Fruit fly (Drosophila melanogaster) whole organism, prepupa: ENCODE data around the gene pps.

ENCODE experiments used
- CG10631 ChIP-seq: fragments of 200-800 bp; sonication (Bioruptor generic); optimal IDR thresholded peaks from 2 replicates; lab custom pipeline; 2016; ENCODE audit warnings: missing biosample characterization, missing genetic modification characterization
- CG10669 ChIP-seq: fragments of 200-800 bp; sonication (Bioruptor generic); optimal IDR thresholded peaks from 3 replicates; lab custom pipeline; 2018; ENCODE audit warnings: missing biosample characterization, mild to moderate bottlenecking, missing genetic modification characterization, moderate library complexity
- CG11294 ChIP-seq: fragments of 200-800 bp; sonication (Bioruptor generic); IDR thresholded peaks from 2 replicates; pipeline ENCODE4 v1.3.6; 2022; ENCODE audit warnings: missing biosample characterization, missing genetic modification characterization
- CG11762 ChIP-seq: fragments of 200-800 bp; sonication (Bioruptor generic); optimal IDR thresholded peaks from 3 replicates; lab custom pipeline; 2016; ENCODE audit warnings: missing biosample characterization, missing genetic modification characterization; ENCODE audit not compliant: insufficient read depth
- CG11902 ChIP-seq: fragments of 200-800 bp; sonication (Bioruptor generic); optimal IDR thresholded peaks from 3 replicates; lab custom pipeline; 2016; ENCODE audit warnings: missing biosample characterization, missing genetic modification characterization
- CG15336 ChIP-seq: fragments of 200-800 bp; sonication (Bioruptor generic); IDR thresholded peaks from 2 replicates; pipeline ENCODE4 v1.3.6; 2022; ENCODE audit warnings: missing biosample characterization, missing genetic modification characterization
- CG1621 ChIP-seq: fragments of 200-800 bp; sonication (Bioruptor generic); optimal IDR thresholded peaks from 3 replicates; lab custom pipeline; 2018; ENCODE audit warnings: missing biosample characterization, mild to moderate bottlenecking, missing genetic modification characterization
- CG3032 ChIP-seq: fragments of 200-800 bp; optimal IDR thresholded peaks from 2 replicates; lab custom pipeline; 2019; ENCODE audit warnings: missing biosample characterization, mild to moderate bottlenecking, missing genetic modification characterization, moderate library complexity
- CG31627 ChIP-seq: fragments of 200-800 bp; sonication (Bioruptor generic); optimal IDR thresholded peaks from 3 replicates; lab custom pipeline; 2016; ENCODE audit warnings: missing biosample characterization, missing genetic modification characterization
- CG32006 ChIP-seq: fragments of 200-800 bp; sonication (Bioruptor generic); optimal IDR thresholded peaks from 3 replicates; lab custom pipeline; 2017; ENCODE audit warnings: missing biosample characterization, mild to moderate bottlenecking, missing genetic modification characterization
- CG34406 ChIP-seq: fragments of 200-800 bp; sonication (Bioruptor generic); optimal IDR thresholded peaks from 3 replicates; lab custom pipeline; 2016; ENCODE audit warnings: missing biosample characterization, missing genetic modification characterization
- CG3919 ChIP-seq: fragments of 200-800 bp; sonication (Bioruptor generic); optimal IDR thresholded peaks from 3 replicates; lab custom pipeline; 2016; ENCODE audit warnings: missing biosample characterization, missing genetic modification characterization
- CG6163 ChIP-seq: fragments of 200-800 bp; sonication (Bioruptor generic); IDR thresholded peaks from 3 replicates; pipeline ENCODE4 v1.3.6; 2022; ENCODE audit warnings: missing biosample characterization, missing genetic modification characterization
- CG6276 ChIP-seq: fragments of 200-800 bp; sonication (Bioruptor generic); optimal IDR thresholded peaks from 2 replicates; lab custom pipeline; 2017; ENCODE audit warnings: missing biosample characterization, mild to moderate bottlenecking, missing genetic modification characterization
- CG6792 ChIP-seq: fragments of 200-800 bp; sonication (Bioruptor generic); optimal IDR thresholded peaks from 3 replicates; lab custom pipeline; 2016; ENCODE audit warnings: missing biosample characterization, missing genetic modification characterization
- CG6808 ChIP-seq: fragments of 200-800 bp; sonication (Bioruptor generic); optimal IDR thresholded peaks from 3 replicates; lab custom pipeline; 2017; ENCODE audit warnings: missing biosample characterization, missing genetic modification characterization, mild to moderate bottlenecking, moderate library complexity, missing genetic modification reagents
- CG6854 ChIP-seq: fragments of 200-800 bp; sonication (Bioruptor generic); optimal IDR thresholded peaks from 2 replicates; lab custom pipeline; 2017; ENCODE audit warnings: missing biosample characterization, mild to moderate bottlenecking, missing genetic modification characterization
- CG7368 ChIP-seq: fragments of 200-800 bp; sonication (Bioruptor generic); optimal IDR thresholded peaks from 3 replicates; lab custom pipeline; 2016; ENCODE audit warnings: missing biosample characterization, missing genetic modification characterization
- CG8319 ChIP-seq: fragments of 200-800 bp; sonication (Bioruptor generic); optimal IDR thresholded peaks from 3 replicates; lab custom pipeline; 2016; ENCODE audit warnings: missing biosample characterization, missing genetic modification characterization
- CG8632 ChIP-seq: fragments of 200-800 bp; sonication (Bioruptor generic); optimal IDR thresholded peaks from 3 replicates; lab custom pipeline; 2016; ENCODE audit warnings: missing biosample characterization, missing genetic modification characterization
- CG9139 ChIP-seq: fragments of 200-800 bp; sonication (Bioruptor generic); optimal IDR thresholded peaks from 3 replicates; lab custom pipeline; 2017; ENCODE audit warnings: missing biosample characterization, mild to moderate bottlenecking, missing genetic modification characterization
- Eip75B ChIP-seq: fragments of 200-800 bp; sonication (Bioruptor generic); optimal IDR thresholded peaks from 3 replicates; lab custom pipeline; 2016; ENCODE audit warnings: missing biosample characterization, missing genetic modification characterization
- Eip93F ChIP-seq: fragments of 200-800 bp; sonication (Bioruptor generic); optimal IDR thresholded peaks from 2 replicates; lab custom pipeline; 2016; ENCODE audit warnings: missing biosample characterization, mild to moderate bottlenecking, missing genetic modification characterization
- Ets21C ChIP-seq: fragments of 200-800 bp; sonication (Bioruptor generic); optimal IDR thresholded peaks from 3 replicates; lab custom pipeline; 2016; ENCODE audit warnings: missing biosample characterization, missing genetic modification characterization
- Gug ChIP-seq: fragments of 200-800 bp; sonication (Bioruptor generic); IDR thresholded peaks from 2 replicates; pipeline ENCODE4 v1.3.6; 2022; ENCODE audit warnings: missing biosample characterization, missing genetic modification characterization
- Hr38 ChIP-seq: sonication (Bioruptor generic); optimal IDR thresholded peaks from 2 replicates; lab custom pipeline; 2016; ENCODE audit warnings: missing biosample characterization, missing genetic modification characterization
- Hr4 ChIP-seq: fragments of 200-800 bp; sonication (Bioruptor generic); optimal IDR thresholded peaks from 3 replicates; lab custom pipeline; 2016; ENCODE audit warnings: missing biosample characterization, missing genetic modification characterization
- Lpt ChIP-seq: fragments of 200-800 bp; sonication (Bioruptor generic); optimal IDR thresholded peaks from 3 replicates; lab custom pipeline; 2016; ENCODE audit warnings: missing biosample characterization, missing genetic modification characterization
- Met ChIP-seq: fragments of 200-800 bp; sonication (Bioruptor generic); optimal IDR thresholded peaks from 3 replicates; lab custom pipeline; 2016; ENCODE audit warnings: missing biosample characterization, missing genetic modification characterization
- OdsH ChIP-seq: fragments of 200-800 bp; sonication (Bioruptor generic); optimal IDR thresholded peaks from 3 replicates; lab custom pipeline; 2016; ENCODE audit warnings: missing biosample characterization, missing genetic modification characterization
- Smox ChIP-seq: fragments of 200-800 bp; sonication (Bioruptor generic); optimal IDR thresholded peaks from 3 replicates; lab custom pipeline; 2016; ENCODE audit warnings: missing biosample characterization, missing genetic modification characterization
- Sox102F ChIP-seq: fragments of 200-800 bp; sonication (Bioruptor generic); optimal IDR thresholded peaks from 2 replicates; lab custom pipeline; 2016; ENCODE audit warnings: missing biosample characterization, mild to moderate bottlenecking, missing genetic modification characterization
- Sox14 ChIP-seq: fragments of 200-800 bp; sonication (Bioruptor generic); optimal IDR thresholded peaks from 3 replicates; lab custom pipeline; 2016; ENCODE audit warnings: missing biosample characterization, missing genetic modification characterization
- Sox15 ChIP-seq: fragments of 200-800 bp; sonication (Bioruptor generic); optimal IDR thresholded peaks from 3 replicates; lab custom pipeline; 2016; ENCODE audit warnings: missing biosample characterization, missing genetic modification characterization
- achi ChIP-seq: fragments of 200-800 bp; sonication (Bioruptor generic); optimal IDR thresholded peaks from 3 replicates; lab custom pipeline; 2016; ENCODE audit warnings: missing biosample characterization, missing genetic modification characterization
- acj6 ChIP-seq: fragments of 200-800 bp; sonication (Bioruptor generic); optimal IDR thresholded peaks from 3 replicates; lab custom pipeline; 2016; ENCODE audit warnings: missing biosample characterization, missing genetic modification characterization
- cyc ChIP-seq: fragments of 200-800 bp; sonication (Bioruptor generic); optimal IDR thresholded peaks from 3 replicates; lab custom pipeline; 2016; ENCODE audit warnings: missing biosample characterization, missing genetic modification characterization
- dac ChIP-seq: fragments of 200-800 bp; sonication (Bioruptor generic); optimal IDR thresholded peaks from 2 replicates; lab custom pipeline; 2017; ENCODE audit warnings: missing biosample characterization, mild to moderate bottlenecking, missing genetic modification characterization
- dsx ChIP-seq: fragments of 200-800 bp; optimal IDR thresholded peaks from 3 replicates; lab custom pipeline; 2019; ENCODE audit warnings: missing biosample characterization, mild to moderate bottlenecking, missing genetic modification characterization, moderate library complexity; ENCODE audit not compliant: poor library complexity, severe bottlenecking
- eg ChIP-seq: fragments of 200-800 bp; sonication (Bioruptor generic); IDR thresholded peaks from 3 replicates; pipeline ENCODE4 v1.3.6; 2022; ENCODE audit warnings: missing biosample characterization, missing genetic modification characterization
- esn ChIP-seq: fragments of 200-800 bp; sonication (Bioruptor generic); optimal IDR thresholded peaks from 2 replicates; lab custom pipeline; 2016; ENCODE audit warnings: missing biosample characterization, mild to moderate bottlenecking, missing genetic modification characterization, moderate library complexity
- fd59A ChIP-seq: fragments of 200-800 bp; sonication (Bioruptor generic); optimal IDR thresholded peaks from 2 replicates; lab custom pipeline; 2017; ENCODE audit warnings: missing biosample characterization, mild to moderate bottlenecking, missing genetic modification characterization, missing genetic modification reagents
- fd85E ChIP-seq: fragments of 200-800 bp; sonication (Bioruptor generic); optimal IDR thresholded peaks from 3 replicates; lab custom pipeline; 2016; ENCODE audit warnings: missing biosample characterization, missing genetic modification characterization
- fkh ChIP-seq: fragments of 200-800 bp; sonication (Bioruptor generic); optimal IDR thresholded peaks from 3 replicates; lab custom pipeline; 2017; ENCODE audit warnings: missing biosample characterization, mild to moderate bottlenecking, missing genetic modification characterization, moderate library complexity
- lz ChIP-seq: fragments of 200-800 bp; sonication (Bioruptor generic); optimal IDR thresholded peaks from 3 replicates; lab custom pipeline; 2016; ENCODE audit warnings: missing biosample characterization, missing genetic modification characterization
- net ChIP-seq: fragments of 200-800 bp; sonication (Bioruptor generic); optimal IDR thresholded peaks from 3 replicates; lab custom pipeline; 2016; ENCODE audit warnings: missing biosample characterization, missing genetic modification characterization
- pdm3 ChIP-seq: fragments of 200-800 bp; sonication (Bioruptor generic); optimal IDR thresholded peaks from 3 replicates; lab custom pipeline; 2016; ENCODE audit warnings: missing biosample characterization, missing genetic modification characterization
- spab ChIP-seq: fragments of 200-800 bp; sonication (Bioruptor generic); optimal IDR thresholded peaks from 2 replicates; lab custom pipeline; 2017; ENCODE audit warnings: missing biosample characterization, mild to moderate bottlenecking, missing genetic modification characterization, missing genetic modification reagents
- ss ChIP-seq, 2 experiments: fragments of 200-800 bp; sonication (Bioruptor generic); optimal IDR thresholded peaks; 2 replicates in 1 of 2; 3 replicates in 1 of 2; lab custom pipeline; 2017 to 2018; ENCODE audit warnings: mild to moderate bottlenecking in 2 of 2, missing biosample characterization in 2 of 2, missing genetic modification characterization in 2 of 2, moderate library complexity in 1 of 2
- svp ChIP-seq: fragments of 200-800 bp; sonication (Bioruptor generic); peaks from one replicate; lab custom pipeline; 2016; ENCODE audit warnings: missing biosample characterization, missing genetic modification characterization
- topi ChIP-seq: fragments of 200-800 bp; sonication (Bioruptor generic); optimal IDR thresholded peaks from 3 replicates; lab custom pipeline; 2016; ENCODE audit warnings: missing biosample characterization, missing genetic modification characterization
- vri ChIP-seq: fragments of 200-800 bp; sonication (Bioruptor generic); optimal IDR thresholded peaks from 3 replicates; lab custom pipeline; 2016; ENCODE audit warnings: missing biosample characterization, mild to moderate bottlenecking, missing genetic modification characterization

Gene pps

DNA sequence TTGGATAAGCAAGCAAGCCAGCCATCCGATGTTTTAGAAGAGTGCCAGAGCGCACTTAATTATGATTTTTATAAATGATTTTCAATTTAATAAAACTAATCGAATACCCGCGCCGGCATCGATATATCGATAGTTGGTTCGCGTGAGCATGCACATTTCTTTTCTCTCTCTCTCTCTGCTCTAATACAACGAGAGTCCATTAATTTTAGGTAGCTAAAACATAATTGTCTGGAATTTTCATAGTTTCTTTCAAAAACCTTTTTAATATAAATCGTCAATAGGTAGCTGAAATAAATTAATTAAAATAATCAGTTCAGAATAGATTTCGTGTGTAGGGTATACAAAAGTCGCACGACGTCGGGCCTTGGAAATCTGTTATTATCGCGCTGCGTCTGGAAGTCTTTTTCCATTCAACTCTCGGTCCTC is 35.3 kb downstream of the pps start, which contains the start of gene CG18549:
Gene CG18549 (plus strand): TSS at position 408 of the 426 bp plus-strand sequence.
- peak; percentile 100 for TF ChIP-seq cyc (GFP tag; lab: Kevin White, UChicago)
- TF ChIP-seq Hr38 = peak; percentile 97
- peak; percentile 100 for TF ChIP-seq topi (GFP tag; lab: Kevin White, UChicago)
- peak; percentile 98 for TF ChIP-seq fd85E (GFP tag; lab: Kevin White, UChicago)
- peak; percentile 99 for TF ChIP-seq CG11902 (GFP tag; lab: Kevin White, UChicago)
- peak; percentile 100 for TF ChIP-seq CG3032 (tag; lab: Kevin White, UChicago)
- peak; percentile 100 for TF ChIP-seq fd59A (GFP tag; lab: Kevin White, UChicago)
- TF ChIP-seq CG31627 = peak; percentile 100
- TF ChIP-seq CG32006 (GFP tag; lab: Kevin White, UChicago) = peak; percentile 100
- TF ChIP-seq Hr4 (GFP tag; lab: Kevin White, UChicago) = peak; percentile 100
- TF ChIP-seq svp (GFP tag; lab: Kevin White, UChicago) = peak; percentile 100
- peak; percentile 100 for TF ChIP-seq CG11762 (GFP tag; lab: Kevin White, UChicago)
- peak; percentile 99 for TF ChIP-seq CG6808 (GFP tag; lab: Kevin White, UChicago)
- TF ChIP-seq CG8319 (GFP tag; lab: Kevin White, UChicago) = peak; percentile 99
- peak; percentile 100 for TF ChIP-seq Smox
- peak; percentile 100 for TF ChIP-seq Met (GFP tag; lab: Kevin White, UChicago)
- TF ChIP-seq CG1621 (tag; lab: Kevin White, UChicago) = peak; percentile 100
- peak; percentile 100 for TF ChIP-seq CG15336 (GFP tag; lab: Robert Waterston, UW)
- TF ChIP-seq CG34406 (GFP tag; lab: Kevin White, UChicago) = peak; percentile 100
- TF ChIP-seq CG11294 = peak; percentile 100
- peak; percentile 100 for TF ChIP-seq CG6163 (GFP tag; lab: Robert Waterston, UW)
- peak; percentile 100 for TF ChIP-seq CG7368 (GFP tag; lab: Kevin White, UChicago)
- peak; percentile 99 for TF ChIP-seq achi
- peak; percentile 100 for TF ChIP-seq CG9139 (GFP tag; lab: Kevin White, UChicago)
- TF ChIP-seq dsx (GFP tag; lab: Kevin White, UChicago) = peak; percentile 100
- peak; percentile 100 for TF ChIP-seq lz (GFP tag; lab: Kevin White, UChicago)
- peak; percentile 100 for TF ChIP-seq CG6276 (GFP tag; lab: Kevin White, UChicago)
- peak; percentile 100 for TF ChIP-seq ss (GFP tag; optimal IDR thresholded peaks at IDR 0.05; lab: Kevin White, UChicago)
- TF ChIP-seq CG6854 (GFP tag; lab: Kevin White, UChicago) = peak; percentile 100
- TF ChIP-seq eg (GFP tag; lab: Robert Waterston, UW) = peak; percentile 100
- peak; percentile 99 for TF ChIP-seq Sox15
- TF ChIP-seq CG6792 (GFP tag; lab: Kevin White, UChicago) = peak; percentile 100
- peak; percentile 100 for TF ChIP-seq acj6 (GFP tag; lab: Kevin White, UChicago)
- peak; percentile 100 for TF ChIP-seq dac (GFP tag; lab: Kevin White, UChicago)
- TF ChIP-seq fkh (GFP tag; lab: Kevin White, UChicago) = peak; percentile 94
- TF ChIP-seq Gug = peak; percentile 100
- TF ChIP-seq CG3919 (GFP tag; lab: Kevin White, UChicago) = peak; percentile 100
- peak; percentile 100 for TF ChIP-seq esn (GFP tag; lab: Kevin White, UChicago)
- peak; percentile 99 for TF ChIP-seq Ets21C
- peak; percentile 100 for TF ChIP-seq pdm3 (GFP tag; lab: Kevin White, UChicago)
- TF ChIP-seq CG10669 = peak; percentile 100
- TF ChIP-seq CG10631 (GFP tag; lab: Kevin White, UChicago) = peak; percentile 100
- peak; percentile 100 for TF ChIP-seq Sox102F (GFP tag; lab: Kevin White, UChicago)
- TF ChIP-seq OdsH (GFP tag; lab: Kevin White, UChicago) = peak; percentile 100
- peak; percentile 100 for TF ChIP-seq net (GFP tag; lab: Kevin White, UChicago)
- peak; percentile 100 for TF ChIP-seq Lpt (GFP tag; lab: Kevin White, UChicago)
- TF ChIP-seq CG8632 (GFP tag; lab: Kevin White, UChicago) = peak; percentile 100
- peak; percentile 100 for TF ChIP-seq vri (GFP tag; lab: Kevin White, UChicago)
- TF ChIP-seq Eip93F = peak; percentile 100
- TF ChIP-seq spab (GFP tag; lab: Kevin White, UChicago) = peak; percentile 100
- peak; percentile 100 for TF ChIP-seq Eip75B (GFP tag; lab: Kevin White, UChicago)
- TF ChIP-seq Sox14 (GFP tag; lab: Kevin White, UChicago) = peak; percentile 100
